Fruit fly (Drosophila melanogaster): ENCODE measurements around the gene CG14443.
A peak's percentile ranks its signal among the peaks of the same experiment; 100 is the strongest.

The CG14443 gene

DNA sequence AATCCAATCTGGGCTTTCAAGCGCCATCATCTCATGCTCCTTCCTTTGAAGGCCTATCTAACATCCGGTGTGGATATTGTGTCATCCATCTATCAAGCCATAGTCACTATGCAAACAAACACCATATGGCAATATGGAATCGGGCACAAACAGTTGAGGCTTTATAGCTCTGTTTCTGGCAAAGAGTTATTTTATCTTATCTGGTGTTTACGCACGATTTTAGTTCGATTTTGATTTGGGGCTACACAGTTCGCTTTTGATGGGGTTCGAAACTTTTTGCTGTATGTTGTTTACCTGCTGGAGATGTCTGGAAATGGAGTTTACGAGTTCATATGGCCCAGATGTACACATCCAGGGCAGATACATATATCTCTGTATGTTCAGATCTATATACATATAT, 20.2 kb upstream of the CG14443 start:
- peak; percentile 60 for TF ChIP-seq fkh (GFP tag; optimal IDR thresholded peaks at IDR 0.05)
- TF ChIP-seq CG15336 (GFP tag; IDR thresholded peaks at IDR 0.05), result no peak

DNA sequence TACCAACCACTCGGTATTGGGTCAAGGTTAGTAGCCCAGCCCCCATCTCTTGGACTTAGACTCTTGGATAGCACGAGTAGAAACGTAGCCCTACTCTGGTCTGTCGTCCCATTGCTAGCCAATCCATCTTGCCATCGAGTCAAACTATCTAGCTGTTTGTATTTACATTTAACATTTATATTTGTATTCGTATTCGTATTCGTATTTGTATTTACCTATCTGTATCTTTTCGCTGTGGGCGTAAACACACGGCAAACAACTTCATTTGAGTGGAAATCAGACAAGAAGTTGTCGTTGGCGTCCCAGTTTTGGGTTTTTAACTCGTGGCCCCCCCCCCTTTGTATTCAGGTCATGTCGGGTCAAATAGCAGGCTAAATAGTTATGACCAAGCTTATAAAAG, 19.5 kb upstream of the CG14443 start:
- TF ChIP-seq fkh (GFP tag; optimal IDR thresholded peaks at IDR 0.05) (peak; percentile 74), OdsH (GFP tag; optimal IDR thresholded peaks at IDR 0.05) (no peak)

DNA sequence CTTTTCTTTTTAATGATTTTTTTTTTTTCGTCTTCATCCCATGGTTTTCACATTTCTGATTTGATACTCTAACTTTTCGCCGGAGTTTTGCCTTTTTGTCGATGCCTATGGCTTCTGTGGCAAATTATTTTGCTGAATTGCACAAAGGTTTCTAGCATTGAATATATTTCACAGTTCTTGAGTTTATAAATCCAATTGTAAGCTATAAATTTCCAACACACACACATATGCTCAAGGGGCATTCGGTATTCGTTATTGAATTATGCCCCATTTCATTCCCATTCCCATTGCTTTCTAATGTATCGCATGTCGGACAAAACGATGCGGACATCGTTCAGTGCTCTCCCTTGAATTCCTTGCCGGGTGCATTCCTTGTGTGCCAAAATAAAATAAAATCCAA, 18.3 kb upstream of the CG14443 start:
- TF ChIP-seq Gug (GFP tag; IDR thresholded peaks at IDR 0.05) (peak; percentile 48; the same call in 1 of the 2 replicates), CG6792 (GFP tag; optimal IDR thresholded peaks at IDR 0.05) (no peak), CG16779 (tag; optimal IDR thresholded peaks at IDR 0.05) (no peak), Hr4 (GFP tag; optimal IDR thresholded peaks at IDR 0.05) (peak; percentile 51), CG11762 (GFP tag; optimal IDR thresholded peaks at IDR 0.05; ENCODE audit: insufficient read depth) (no peak), CG9139 (GFP tag; optimal IDR thresholded peaks at IDR 0.05) (no peak), Eip78C (GFP tag) (peak; percentile 22), CG11902 (GFP tag; optimal IDR thresholded peaks at IDR 0.05) (no peak), dsx (GFP tag; optimal IDR thresholded peaks at IDR 0.05; ENCODE audit: poor library complexity, severe bottlenecking) (no peak), Eip75B (GFP tag; optimal IDR thresholded peaks at IDR 0.05) (peak; percentile 57), Ets96B (tag; optimal IDR thresholded peaks at IDR 0.05) (peak; percentile 10), Hr39 (GFP tag; optimal IDR thresholded peaks at IDR 0.05) (peak; percentile 39), Sox14 (GFP tag; optimal IDR thresholded peaks at IDR 0.05) (peak; percentile 14), pdm3 (GFP tag; optimal IDR thresholded peaks at IDR 0.05) (peak; percentile 51), CG8119 (GFP tag; IDR thresholded peaks at IDR 0.05) (peak; percentile 53), ss (GFP tag; optimal IDR thresholded peaks at IDR 0.05) (peak in 1 of 2 experiments; percentile 19), eg (GFP tag; IDR thresholded peaks at IDR 0.05) (peak; percentile 49; the same call in 1 of the 3 replicates), lz (GFP tag; optimal IDR thresholded peaks at IDR 0.05) (peak; percentile 45), Lpt (GFP tag; optimal IDR thresholded peaks at IDR 0.05) (no peak), CG10669 (GFP tag; optimal IDR thresholded peaks at IDR 0.05) (peak; percentile 28), fd85E (GFP tag; optimal IDR thresholded peaks at IDR 0.05) (no peak), CG10631 (GFP tag; optimal IDR thresholded peaks at IDR 0.05) (peak; percentile 39), Sox102F (GFP tag; optimal IDR thresholded peaks at IDR 0.05) (no peak), esn (GFP tag; optimal IDR thresholded peaks at IDR 0.05) (peak; percentile 38), CG15336 (GFP tag; IDR thresholded peaks at IDR 0.05) (peak; percentile 57; the same call in 1 of the 2 replicates), Met (GFP tag; optimal IDR thresholded peaks at IDR 0.05) (peak; percentile 56), CG4318 (GFP tag; optimal IDR thresholded peaks at IDR 0.05) (no peak), Eip93F (GFP tag; optimal IDR thresholded peaks at IDR 0.05) (no peak), CG11294 (GFP tag; IDR thresholded peaks at IDR 0.05) (peak; percentile 37; the same call in 1 of the 2 replicates), fkh (GFP tag; optimal IDR thresholded peaks at IDR 0.05) (no peak), CG6854 (GFP tag; optimal IDR thresholded peaks at IDR 0.05) (no peak), fd59A (GFP tag; optimal IDR thresholded peaks at IDR 0.05) (no peak), acj6 (GFP tag; optimal IDR thresholded peaks at IDR 0.05) (peak; percentile 29), CG1621 (tag; optimal IDR thresholded peaks at IDR 0.05) (no peak), vri (GFP tag; optimal IDR thresholded peaks at IDR 0.05) (no peak), CG6808 (GFP tag; optimal IDR thresholded peaks at IDR 0.05) (no peak), CG8319 (GFP tag; optimal IDR thresholded peaks at IDR 0.05) (no peak), net (GFP tag; optimal IDR thresholded peaks at IDR 0.05) (no peak), CG34406 (GFP tag; optimal IDR thresholded peaks at IDR 0.05) (no peak), CG7368 (GFP tag; optimal IDR thresholded peaks at IDR 0.05) (no peak), topi (GFP tag; optimal IDR thresholded peaks at IDR 0.05) (peak; percentile 51), cyc (GFP tag; optimal IDR thresholded peaks at IDR 0.05) (peak; percentile 27), Ets21C (GFP tag; optimal IDR thresholded peaks at IDR 0.05) (peak; percentile 18), salr (GFP tag; optimal IDR thresholded peaks at IDR 0.05) (peak in 1 of 2 experiments; percentile 18), Sox15 (GFP tag; optimal IDR thresholded peaks at IDR 0.05) (no peak), Hr38 (GFP tag; optimal IDR thresholded peaks at IDR 0.05) (no peak), CG8632 (GFP tag; optimal IDR thresholded peaks at IDR 0.05) (no peak)
